Fruit fly (Drosophila melanogaster) whole organism, embryonic: ENCODE measurements around the gene Osi10b.

Experiments used
- Asciz ChIP-seq: fragments of 200-800 bp; sonication (Bioruptor generic); optimal IDR thresholded peaks from 2 replicates; lab custom pipeline; 2017; ENCODE audit warnings: missing biosample characterization, mild to moderate bottlenecking, missing genetic modification characterization, missing genetic modification reagents
- CG11504 ChIP-seq: fragments of 200-800 bp; sonication (Bioruptor generic); optimal IDR thresholded peaks from 3 replicates; lab custom pipeline; 2019; ENCODE audit warnings: missing biosample characterization, mild to moderate bottlenecking, missing genetic modification characterization, moderate library complexity
- CG14710 ChIP-seq: fragments of 200-800 bp; sonication (Bioruptor generic); optimal IDR thresholded peaks from 3 replicates; lab custom pipeline; 2019; ENCODE audit warnings: missing biosample characterization, mild to moderate bottlenecking, missing genetic modification characterization, moderate library complexity
- CG1529 ChIP-seq: fragments of 200-800 bp; sonication (Bioruptor generic); optimal IDR thresholded peaks from 3 replicates; lab custom pipeline; 2018; ENCODE audit warnings: missing biosample characterization, missing genetic modification characterization
- CG15601 ChIP-seq: fragments of 200-800 bp; sonication (Bioruptor generic); optimal IDR thresholded peaks from 3 replicates; lab custom pipeline; 2019; ENCODE audit warnings: missing biosample characterization, mild to moderate bottlenecking, missing genetic modification characterization, moderate library complexity
- CG1603 ChIP-seq: fragments of 200-800 bp; sonication (Bioruptor generic); optimal IDR thresholded peaks from 2 replicates; lab custom pipeline; 2019; ENCODE audit warnings: missing biosample characterization, mild to moderate bottlenecking, missing genetic modification characterization, moderate library complexity
- CG17359 ChIP-seq: fragments of 200-800 bp; sonication (Bioruptor generic); optimal IDR thresholded peaks from 3 replicates; lab custom pipeline; 2018; ENCODE audit warnings: missing biosample characterization, mild to moderate bottlenecking, missing genetic modification characterization, moderate library complexity
- CG18262 ChIP-seq: fragments of 200-800 bp; optimal IDR thresholded peaks from 3 replicates; lab custom pipeline; 2019; ENCODE audit warnings: missing biosample characterization, mild to moderate bottlenecking, missing genetic modification characterization, moderate library complexity
- CG2678 ChIP-seq: fragments of 200-800 bp; sonication (Bioruptor generic); optimal IDR thresholded peaks from 3 replicates; lab custom pipeline; 2019; ENCODE audit warnings: missing biosample characterization, mild to moderate bottlenecking, missing genetic modification characterization, moderate library complexity
- CG2712 ChIP-seq: fragments of 200-800 bp; optimal IDR thresholded peaks from 3 replicates; lab custom pipeline; 2019; ENCODE audit warnings: missing biosample characterization, mild to moderate bottlenecking, missing genetic modification characterization, moderate library complexity
- CG30403 ChIP-seq: fragments of 200-800 bp; sonication (Bioruptor generic); optimal IDR thresholded peaks from 3 replicates; lab custom pipeline; 2016; ENCODE audit warnings: missing biosample characterization, missing genetic modification characterization
- CG31388 ChIP-seq: fragments of 200-800 bp; sonication (Bioruptor generic); optimal IDR thresholded peaks from 2 replicates; lab custom pipeline; 2016; ENCODE audit warnings: missing biosample characterization, missing genetic modification characterization
- CG31441 ChIP-seq: fragments of 200-800 bp; sonication (Bioruptor generic); IDR thresholded peaks from 2 replicates; pipeline ENCODE4 v1.3.6; 2022; ENCODE audit warnings: missing biosample characterization, missing genetic modification characterization
- CG4854 ChIP-seq: fragments of 200-800 bp; sonication (Bioruptor generic); optimal IDR thresholded peaks from 2 replicates; lab custom pipeline; 2016; ENCODE audit warnings: missing biosample characterization, missing genetic modification characterization, inconsistent platforms
- CG6254 ChIP-seq: fragments of 200-800 bp; sonication (Bioruptor generic); optimal IDR thresholded peaks from 3 replicates; lab custom pipeline; 2017; ENCODE audit warnings: mild to moderate bottlenecking, missing biosample characterization, missing genetic modification reagents, missing genetic modification characterization
- CG7357 ChIP-seq: fragments of 200-800 bp; sonication (Bioruptor generic); IDR thresholded peaks from 3 replicates; pipeline ENCODE4 v1.3.6; 2022; ENCODE audit warnings: missing biosample characterization, missing genetic modification characterization
- CG7556 ChIP-seq: fragments of 200-800 bp; sonication (Bioruptor generic); optimal IDR thresholded peaks from 2 replicates; lab custom pipeline; 2017; ENCODE audit warnings: missing biosample characterization, mild to moderate bottlenecking, missing genetic modification characterization
- CG8290 ChIP-seq, 3 experiments: fragments of 200-800 bp; sonication (Bioruptor generic); optimal IDR thresholded peaks; 2 replicates each; lab custom pipeline; 2016 to 2019; ENCODE audit warnings: missing biosample characterization in 3 of 3, missing genetic modification characterization in 3 of 3, mild to moderate bottlenecking in 2 of 3, moderate library complexity in 1 of 3
- CG8388 ChIP-seq: fragments of 200-800 bp; sonication (Bioruptor generic); optimal IDR thresholded peaks from 2 replicates; lab custom pipeline; 2019; ENCODE audit warnings: missing biosample characterization, mild to moderate bottlenecking, missing genetic modification characterization, moderate library complexity
- D ChIP-seq, 2 experiments: fragments of 200-800 bp in 1 of 2; fragments of >200 bp in 1 of 2; sonication (Bioruptor generic) in 1 of 2; optimal IDR thresholded peaks; 2 replicates in 1 of 2; 3 replicates in 1 of 2; lab custom pipeline; 2017; ENCODE audit warnings: mild to moderate bottlenecking in 1 of 2, missing biosample characterization in 1 of 2, missing genetic modification characterization in 1 of 2, missing genetic modification reagents in 1 of 2
- D19A ChIP-seq: fragments of 200-800 bp; optimal IDR thresholded peaks from 3 replicates; lab custom pipeline; 2019; ENCODE audit warnings: missing biosample characterization, mild to moderate bottlenecking, missing genetic modification characterization, moderate library complexity
- ERR ChIP-seq: fragments of 200-800 bp; sonication (Bioruptor generic); optimal IDR thresholded peaks from 2 replicates; lab custom pipeline; 2016; ENCODE audit warnings: missing biosample characterization, missing genetic modification characterization
- Ets65A ChIP-seq: fragments of 200-800 bp; sonication (Bioruptor generic); peaks from one replicate; lab custom pipeline; 2016; ENCODE audit warnings: missing biosample characterization, missing genetic modification characterization
- HmgZ ChIP-seq: fragments of 200-800 bp; sonication (Bioruptor generic); optimal IDR thresholded peaks from 2 replicates; lab custom pipeline; 2018; ENCODE audit warnings: missing biosample characterization, mild to moderate bottlenecking, missing genetic modification characterization
- Lpt ChIP-seq: fragments of >200 bp; optimal IDR thresholded peaks from 2 replicates; lab custom pipeline; 2018; ENCODE audit warnings: missing biosample characterization, missing genetic modification characterization
- Oli ChIP-seq: fragments of 200-800 bp; sonication (Bioruptor generic); optimal IDR thresholded peaks from 2 replicates; lab custom pipeline; 2018; ENCODE audit warnings: missing biosample characterization, mild to moderate bottlenecking, missing genetic modification characterization, moderate library complexity
- Sox100B ChIP-seq: fragments of 200-800 bp; sonication (Bioruptor generic); optimal IDR thresholded peaks from 3 replicates; lab custom pipeline; 2018; ENCODE audit warnings: missing biosample characterization, mild to moderate bottlenecking, missing genetic modification characterization
- Ssrp ChIP-seq: fragments of 200-800 bp; sonication (Bioruptor generic); optimal IDR thresholded peaks from 2 replicates; lab custom pipeline; 2018; ENCODE audit warnings: missing biosample characterization, mild to moderate bottlenecking, missing genetic modification characterization, moderate library complexity
- Xbp1 ChIP-seq: fragments of 200-800 bp; sonication (Bioruptor generic); optimal IDR thresholded peaks from 3 replicates; lab custom pipeline; 2016; ENCODE audit warnings: missing biosample characterization, mild to moderate bottlenecking, missing genetic modification characterization
- al ChIP-seq: fragments of 200-800 bp; sonication (Bioruptor generic); IDR thresholded peaks from 2 replicates; pipeline ENCODE4 v1.3.6; 2022; ENCODE audit warnings: missing biosample characterization, missing genetic modification characterization
- az2 ChIP-seq: fragments of 200-800 bp; sonication (Bioruptor generic); optimal IDR thresholded peaks from 3 replicates; lab custom pipeline; 2016; ENCODE audit warnings: missing biosample characterization, missing genetic modification characterization
- br ChIP-seq: fragments of >200 bp; optimal IDR thresholded peaks from 2 replicates; lab custom pipeline; 2017
- dmrt99B ChIP-seq: fragments of 200-800 bp; sonication (Bioruptor generic); optimal IDR thresholded peaks from 2 replicates; lab custom pipeline; 2018; ENCODE audit warnings: missing biosample characterization, mild to moderate bottlenecking, missing genetic modification characterization, moderate library complexity
- eve ChIP-seq, 2 experiments: fragments of >200 bp; optimal IDR thresholded peaks; 2 replicates each; lab custom pipeline; 2017; ENCODE audit warnings: missing biosample characterization in 2 of 2, missing genetic modification characterization in 2 of 2
- ewg ChIP-seq: fragments of 200-800 bp; sonication (Bioruptor generic); optimal IDR thresholded peaks from 3 replicates; lab custom pipeline; 2017; ENCODE audit warnings: mild to moderate bottlenecking, missing biosample characterization, missing genetic modification reagents, missing genetic modification characterization
- fd96Cb ChIP-seq: fragments of 200-800 bp; sonication (Bioruptor generic); optimal IDR thresholded peaks from 2 replicates; lab custom pipeline; 2018; ENCODE audit warnings: missing biosample characterization, mild to moderate bottlenecking, missing genetic modification characterization, moderate library complexity
- gem ChIP-seq: fragments of 200-800 bp; sonication (Bioruptor generic); optimal IDR thresholded peaks from 2 replicates; lab custom pipeline; 2019; ENCODE audit warnings: missing biosample characterization, mild to moderate bottlenecking, missing genetic modification characterization, moderate library complexity
- grn ChIP-seq: fragments of 200-800 bp; sonication (Bioruptor generic); optimal IDR thresholded peaks from 3 replicates; lab custom pipeline; 2017; ENCODE audit warnings: missing biosample characterization, missing genetic modification characterization
- ham ChIP-seq: fragments of 200-800 bp; sonication (Bioruptor generic); IDR thresholded peaks from 2 replicates; pipeline ENCODE4 v1.3.6; 2022; ENCODE audit warnings: missing biosample characterization, missing genetic modification characterization
- ken ChIP-seq: fragments of 200-800 bp; sonication (Bioruptor generic); IDR thresholded peaks from 3 replicates; pipeline ENCODE4 v1.3.6; 2022; ENCODE audit warnings: missing biosample characterization, missing genetic modification characterization
- nmo ChIP-seq: fragments of 200-800 bp; sonication (Bioruptor generic); optimal IDR thresholded peaks from 2 replicates; lab custom pipeline; 2018; ENCODE audit warnings: missing biosample characterization, mild to moderate bottlenecking, missing genetic modification characterization, moderate library complexity
- phol ChIP-seq: fragments of 200-800 bp; sonication (Bioruptor generic); optimal IDR thresholded peaks from 3 replicates; lab custom pipeline; 2018; ENCODE audit warnings: missing biosample characterization, mild to moderate bottlenecking, missing genetic modification characterization, moderate library complexity
- pnt ChIP-seq: fragments of 200-800 bp; sonication (Bioruptor generic); optimal IDR thresholded peaks from 3 replicates; lab custom pipeline; 2016; ENCODE audit warnings: missing biosample characterization, missing genetic modification characterization
- run ChIP-seq: fragments of 200-800 bp; sonication (Bioruptor generic); optimal IDR thresholded peaks from 3 replicates; lab custom pipeline; 2018; ENCODE audit warnings: missing biosample characterization, mild to moderate bottlenecking, missing genetic modification characterization
- sc ChIP-seq, 3 experiments: fragments of >200 bp in 2 of 3; fragments of 200-800 bp in 1 of 3; sonication (Bioruptor generic) in 1 of 3; optimal IDR thresholded peaks; 2 replicates in 2 of 3; 3 replicates in 1 of 3; lab custom pipeline; 2017; ENCODE audit warnings: mild to moderate bottlenecking in 1 of 3, missing biosample characterization in 1 of 3, missing genetic modification characterization in 1 of 3, missing genetic modification reagents in 1 of 3
- slp2 ChIP-seq: fragments of 200-800 bp; sonication (Bioruptor generic); optimal IDR thresholded peaks from 2 replicates; lab custom pipeline; 2016; ENCODE audit warnings: missing biosample characterization, missing genetic modification characterization
- sna ChIP-seq: fragments of 200-800 bp; sonication (Bioruptor generic); IDR thresholded peaks from 2 replicates; pipeline ENCODE4 v1.3.6; 2022; ENCODE audit warnings: missing biosample characterization, missing genetic modification characterization; ENCODE audit not compliant: partially characterized antibody

The Osi10b gene

dm6 chr3R:6229055-6229841, 36.7 kb upstream of the Osi10b start:
- no peak for TF ChIP-seq sna (GFP tag; lab: Robert Waterston, UW)
- peak; percentile 19 for TF ChIP-seq Xbp1 (GFP tag; lab: Kevin White, UChicago)
- TF ChIP-seq CG6254 (GFP tag; lab: Kevin White, UChicago): peak; percentile 14
- peak; percentile 38 for TF ChIP-seq CG2678
- TF ChIP-seq dmrt99B: peak; percentile 45
- TF ChIP-seq D (optimal IDR thresholded peaks at IDR 0.05; lab: Kevin White, UChicago): no peak
- TF ChIP-seq D (GFP tag; optimal IDR thresholded peaks at IDR 0.05; lab: Kevin White, UChicago): peak; percentile 45
- TF ChIP-seq CG30403 (GFP tag; lab: Kevin White, UChicago): peak; percentile 42
- no peak for TF ChIP-seq CG31388 (GFP tag; lab: Kevin White, UChicago)
- TF ChIP-seq sc (optimal IDR thresholded peaks at IDR 0.05; lab: Kevin White, UChicago): no peak
- TF ChIP-seq sc (GFP tag; optimal IDR thresholded peaks at IDR 0.05; lab: Kevin White, UChicago): peak; percentile 53
- peak; percentile 42 for TF ChIP-seq CG18262 (tag; lab: Kevin White, UChicago)
- TF ChIP-seq fd96Cb: peak; percentile 31
- peak; percentile 62 for TF ChIP-seq CG15601 (tag; lab: Kevin White, UChicago)
- TF ChIP-seq slp2 (GFP tag; lab: Kevin White, UChicago): no peak
- TF ChIP-seq ewg (GFP tag; lab: Kevin White, UChicago): peak; percentile 9
- peak; percentile 37 for TF ChIP-seq CG1529 (GFP tag; lab: Kevin White, UChicago)
- TF ChIP-seq br: no peak
- TF ChIP-seq al: no peak
- no peak for TF ChIP-seq Lpt (GFP tag; lab: Kevin White, UChicago)
- TF ChIP-seq CG7357: no peak
- peak in 1 of 2 experiments; percentile 40 for TF ChIP-seq eve (GFP tag; optimal IDR thresholded peaks at IDR 0.05; lab: Kevin White, UChicago)
- no peak for TF ChIP-seq ERR (GFP tag; lab: Kevin White, UChicago)
- TF ChIP-seq CG11504 (tag; lab: Kevin White, UChicago): peak; percentile 59
- TF ChIP-seq CG17359: peak; percentile 25
- peak; percentile 8 for TF ChIP-seq CG8388 (GFP tag; lab: Kevin White, UChicago)
- peak; percentile 17 for TF ChIP-seq CG1603 (tag; lab: Kevin White, UChicago)
- no peak for TF ChIP-seq ken
- peak; percentile 56 for TF ChIP-seq Ets65A (GFP tag; lab: Kevin White, UChicago)
- peak; percentile 25 for TF ChIP-seq Ssrp
- peak; percentile 56 for TF ChIP-seq gem (tag; lab: Kevin White, UChicago)
- TF ChIP-seq HmgZ: no peak
- TF ChIP-seq run (tag; lab: Kevin White, UChicago): no peak
- TF ChIP-seq D19A (tag; lab: Kevin White, UChicago): peak; percentile 65
- TF ChIP-seq az2 (GFP tag; lab: Kevin White, UChicago): peak; percentile 24
- peak; percentile 38 for TF ChIP-seq Oli (tag; lab: Kevin White, UChicago)
- TF ChIP-seq CG7556: peak; percentile 39
- peak; percentile 58 for TF ChIP-seq phol (tag; lab: Kevin White, UChicago)
- TF ChIP-seq CG14710 (tag; lab: Kevin White, UChicago): peak; percentile 8
- TF ChIP-seq CG4854 (GFP tag; lab: Kevin White, UChicago): no peak
- peak; percentile 26 for TF ChIP-seq pnt (GFP tag; lab: Kevin White, UChicago)
- TF ChIP-seq Asciz (GFP tag; lab: Kevin White, UChicago): peak; percentile 20
- peak; percentile 57 for TF ChIP-seq nmo
- TF ChIP-seq CG8290 (GFP tag; optimal IDR thresholded peaks at IDR 0.05; lab: Kevin White, UChicago): no peak
- no peak for TF ChIP-seq CG8290 (tag; optimal IDR thresholded peaks at IDR 0.05; lab: Kevin White, UChicago)
- TF ChIP-seq ham (GFP tag; lab: Robert Waterston, UW): no peak
- TF ChIP-seq CG2712: peak; percentile 39
- TF ChIP-seq CG31441: peak; percentile 62
- peak; percentile 22 for TF ChIP-seq grn (GFP tag; lab: Kevin White, UChicago)
- TF ChIP-seq Sox100B (GFP tag; lab: Kevin White, UChicago): peak; percentile 31
